Fruit fly (Drosophila melanogaster): Measurements from ENCODE around the gene RpS12.

RpS12 gene

DNA sequence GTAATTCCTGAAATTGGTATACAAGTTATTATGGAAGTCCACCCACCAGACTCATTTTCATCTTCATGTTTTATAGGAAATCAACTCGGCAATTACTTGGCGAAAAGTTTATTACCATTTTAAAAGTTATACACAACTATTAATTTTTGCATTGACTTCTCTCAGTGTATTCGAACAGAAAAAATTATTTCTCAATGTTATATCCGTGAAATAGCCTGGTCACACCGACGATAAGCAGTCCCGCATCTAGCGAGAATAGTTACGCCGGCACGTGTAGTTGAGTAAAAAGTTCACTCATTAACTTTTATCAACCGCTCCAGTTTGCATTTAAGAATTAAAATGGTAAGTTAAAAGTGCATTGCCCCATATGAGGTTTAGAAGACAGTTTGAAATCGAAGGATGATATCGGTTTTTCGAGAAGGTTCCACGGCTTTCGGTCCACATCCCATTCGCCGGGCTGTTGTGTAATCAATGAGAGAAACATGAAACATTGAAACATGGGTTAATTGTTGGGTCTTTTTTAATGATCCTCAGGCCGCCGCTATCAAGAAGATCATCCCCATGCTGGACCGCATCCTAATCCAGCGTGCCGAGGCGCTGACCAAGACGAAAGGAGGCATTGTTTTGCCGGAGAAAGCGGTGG, 7.2 kb upstream of the RpS12 start, which contains the start of gene CG11267 (continued):
- TF ChIP-seq CG6808 (GFP tag; optimal IDR thresholded peaks at IDR 0.05) (peak; percentile 75), CG3919 (GFP tag; optimal IDR thresholded peaks at IDR 0.05) (peak; percentile 91), svp (GFP tag) (peak; percentile 90), dac (GFP tag; optimal IDR thresholded peaks at IDR 0.05) (peak; percentile 66), vri (GFP tag; optimal IDR thresholded peaks at IDR 0.05) (peak; percentile 57), net (GFP tag; optimal IDR thresholded peaks at IDR 0.05) (peak; percentile 82), CG16779 (tag; optimal IDR thresholded peaks at IDR 0.05) (no peak), CG8632 (GFP tag; optimal IDR thresholded peaks at IDR 0.05) (peak; percentile 69), CG1621 (tag; optimal IDR thresholded peaks at IDR 0.05) (peak; percentile 74), fd59A (GFP tag; optimal IDR thresholded peaks at IDR 0.05) (peak; percentile 50), CG10669 (GFP tag; optimal IDR thresholded peaks at IDR 0.05) (peak; percentile 86), CG8119 (GFP tag; IDR thresholded peaks at IDR 0.05) (peak; percentile 86), CG31627 (GFP tag; optimal IDR thresholded peaks at IDR 0.05) (peak; percentile 85), CG7368 (GFP tag; optimal IDR thresholded peaks at IDR 0.05) (peak; percentile 70), CG6163 (GFP tag; IDR thresholded peaks at IDR 0.05) (peak; percentile 93), Blimp-1 (GFP tag; optimal IDR thresholded peaks at IDR 0.05) (peak; percentile 65), spab (GFP tag; optimal IDR thresholded peaks at IDR 0.05) (peak; percentile 78), esn (GFP tag; optimal IDR thresholded peaks at IDR 0.05) (peak; percentile 86), pdm3 (GFP tag; optimal IDR thresholded peaks at IDR 0.05) (peak; percentile 84), CG4318 (GFP tag; optimal IDR thresholded peaks at IDR 0.05) (peak; percentile 70), Eip78C (GFP tag) (peak; percentile 96), CG9139 (GFP tag; optimal IDR thresholded peaks at IDR 0.05) (peak; percentile 70), Lpt (GFP tag; optimal IDR thresholded peaks at IDR 0.05) (peak; percentile 81), salr (GFP tag; optimal IDR thresholded peaks at IDR 0.05) (peak; percentile 72), CG6276 (GFP tag; optimal IDR thresholded peaks at IDR 0.05) (no peak), OdsH (GFP tag; optimal IDR thresholded peaks at IDR 0.05) (peak; percentile 80), CG6792 (GFP tag; optimal IDR thresholded peaks at IDR 0.05) (peak; percentile 72)

DNA sequence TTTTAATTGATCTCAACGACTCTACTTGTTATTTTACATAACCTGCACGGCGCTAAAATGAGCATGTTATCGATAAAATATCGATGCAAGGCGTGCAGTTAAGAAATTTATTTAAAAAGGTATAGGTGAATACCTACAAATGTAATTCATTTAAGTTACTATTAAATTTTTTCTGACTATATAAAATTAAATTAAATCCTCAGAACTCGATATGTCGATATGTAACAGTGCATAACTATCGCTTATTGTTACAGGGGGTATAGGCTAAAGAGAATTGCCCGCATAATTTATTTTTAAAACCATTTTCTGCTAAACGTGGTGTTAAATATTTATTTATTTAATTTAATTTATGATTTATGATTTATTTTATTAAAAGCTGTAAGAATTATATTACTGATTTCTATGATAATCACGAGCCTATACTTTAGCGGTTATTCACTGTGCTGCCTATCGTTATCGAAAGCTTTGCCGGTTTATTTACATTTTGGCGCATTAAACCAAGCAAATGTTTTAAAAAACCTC, 5.3 kb upstream of the RpS12 start, which contains the start of the genes mRpL20 and Icmt:
mRpL20 (minus strand) TSS at position 65 of the 522 bp plus-strand sequence.
Icmt (plus strand) TSS at position 464 of the 522 bp plus-strand sequence.
- TF ChIP-seq CG11902 (GFP tag; optimal IDR thresholded peaks at IDR 0.05) (peak; percentile 86), OdsH (GFP tag; optimal IDR thresholded peaks at IDR 0.05) (peak; percentile 96), fd59A (GFP tag; optimal IDR thresholded peaks at IDR 0.05) (peak; percentile 82), CG34406 (GFP tag; optimal IDR thresholded peaks at IDR 0.05) (peak; percentile 96), eg (GFP tag; IDR thresholded peaks at IDR 0.05) (peak; percentile 98), salr (GFP tag; optimal IDR thresholded peaks at IDR 0.05) (peak; percentile 83 to 89), CG8632 (GFP tag; optimal IDR thresholded peaks at IDR 0.05) (peak; percentile 95), esn (GFP tag; optimal IDR thresholded peaks at IDR 0.05) (peak; percentile 95), Eip78C (GFP tag) (peak; percentile 97), Sox14 (GFP tag; optimal IDR thresholded peaks at IDR 0.05) (peak; percentile 86), CG9139 (GFP tag; optimal IDR thresholded peaks at IDR 0.05) (peak; percentile 73), CG6163 (GFP tag; IDR thresholded peaks at IDR 0.05) (peak; percentile 97), CG31627 (GFP tag; optimal IDR thresholded peaks at IDR 0.05) (peak; percentile 86), spab (GFP tag; optimal IDR thresholded peaks at IDR 0.05) (peak; percentile 77), CG6808 (GFP tag; optimal IDR thresholded peaks at IDR 0.05) (peak; percentile 77), CG11294 (GFP tag; IDR thresholded peaks at IDR 0.05) (peak; percentile 93), CG4318 (GFP tag; optimal IDR thresholded peaks at IDR 0.05) (peak; percentile 84), CG7368 (GFP tag; optimal IDR thresholded peaks at IDR 0.05) (peak; percentile 67), CG8319 (GFP tag; optimal IDR thresholded peaks at IDR 0.05) (peak; percentile 76), CG3919 (GFP tag; optimal IDR thresholded peaks at IDR 0.05) (peak; percentile 86), Hr39 (GFP tag; optimal IDR thresholded peaks at IDR 0.05) (peak; percentile 81), fd85E (GFP tag; optimal IDR thresholded peaks at IDR 0.05) (peak; percentile 35), Ets96B (tag; optimal IDR thresholded peaks at IDR 0.05) (peak; percentile 96), ss (GFP tag; optimal IDR thresholded peaks at IDR 0.05) (peak; percentile 85 to 91), dsx (GFP tag; optimal IDR thresholded peaks at IDR 0.05; ENCODE audit: poor library complexity, severe bottlenecking) (peak; percentile 95), svp (GFP tag) (peak; percentile 94), Eip93F (GFP tag; optimal IDR thresholded peaks at IDR 0.05) (peak; percentile 81), CG15336 (GFP tag; IDR thresholded peaks at IDR 0.05) (peak; percentile 98), fkh (GFP tag; optimal IDR thresholded peaks at IDR 0.05) (peak; percentile 78), Eip75B (GFP tag; optimal IDR thresholded peaks at IDR 0.05) (peak; percentile 88), topi (GFP tag; optimal IDR thresholded peaks at IDR 0.05) (peak; percentile 82), CG11762 (GFP tag; optimal IDR thresholded peaks at IDR 0.05; ENCODE audit: insufficient read depth) (peak; percentile 80), vri (GFP tag; optimal IDR thresholded peaks at IDR 0.05) (peak; percentile 77), lz (GFP tag; optimal IDR thresholded peaks at IDR 0.05) (peak; percentile 91), Hr4 (GFP tag; optimal IDR thresholded peaks at IDR 0.05) (peak; percentile 90)

All from whole organism, prepupa.